Fruit fly (Drosophila melanogaster): ENCODE data around the gene Met75Ca.
A peak's percentile ranks its signal among the peaks of the same experiment; 100 is the strongest.

Gene Met75Ca

DNA sequence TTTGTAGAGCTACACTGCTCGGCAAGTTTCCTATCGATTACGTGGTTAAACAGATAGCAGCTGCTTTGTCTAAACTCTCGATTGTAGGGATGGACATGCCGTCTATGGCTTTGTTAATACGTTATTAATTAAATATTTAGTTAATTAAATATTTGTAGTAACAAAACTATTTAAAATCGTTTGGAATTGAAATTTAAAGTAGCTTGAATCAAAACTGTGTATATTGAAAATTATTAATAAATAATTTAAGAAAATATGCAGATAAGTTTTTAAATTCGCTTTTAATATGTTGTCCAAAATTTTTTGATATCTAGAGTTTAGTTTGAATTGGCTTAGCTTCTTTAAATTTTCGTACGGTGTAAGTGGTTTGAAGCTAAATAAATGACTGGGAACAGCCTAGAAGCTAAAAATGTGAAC, 11.2 kb downstream of the Met75Ca start, which contains the start of gene CG32196 (continued):
- peak; percentile 88 for TF ChIP-seq CG14710 (tag; optimal IDR thresholded peaks at IDR 0.05)
- TF ChIP-seq klu (GFP tag; IDR thresholded peaks at IDR 0.05): peak; percentile 81; the same call in 1 of the 2 replicates
- TF ChIP-seq usp (GFP tag; optimal IDR thresholded peaks at IDR 0.05): no peak
- peak; percentile 38 for TF ChIP-seq mam (GFP tag; optimal IDR thresholded peaks at IDR 0.05)
- peak; percentile 46 for TF ChIP-seq danr (GFP tag; IDR thresholded peaks at IDR 0.05)
- no peak for TF ChIP-seq gce (GFP tag; IDR thresholded peaks at IDR 0.05)
- peak; percentile 71 for TF ChIP-seq CG6272 (GFP tag; IDR thresholded peaks at IDR 0.05)
- no peak for TF ChIP-seq shn (GFP tag; optimal IDR thresholded peaks at IDR 0.05)
- peak; percentile 83 for TF ChIP-seq CG9727 (GFP tag; optimal IDR thresholded peaks at IDR 0.05)
- peak; percentile 78 for TF ChIP-seq run (tag; optimal IDR thresholded peaks at IDR 0.05)
- TF ChIP-seq CG10366 (GFP tag; IDR thresholded peaks at IDR 0.05): peak; percentile 82
- no peak; the same call in none of the 2 replicates for TF ChIP-seq Nf-YA (GFP tag; IDR thresholded peaks at IDR 0.05)
- TF ChIP-seq Fer3 (tag; optimal IDR thresholded peaks at IDR 0.05): peak; percentile 86
- TF ChIP-seq Abd-B (GFP tag; optimal IDR thresholded peaks at IDR 0.05): peak; percentile 77
- TF ChIP-seq CG7987 (GFP tag; optimal IDR thresholded peaks at IDR 0.05): peak; percentile 49
- no peak for TF ChIP-seq dan (GFP tag; IDR thresholded peaks at IDR 0.05)
- no peak for TF ChIP-seq maf-S (GFP tag; optimal IDR thresholded peaks at IDR 0.05)
- TF ChIP-seq CG2199 (GFP tag; IDR thresholded peaks at IDR 0.05): peak; percentile 83; the same call in 2 of the 3 replicates
- peak; percentile 29 for TF ChIP-seq CG4707 (GFP tag; optimal IDR thresholded peaks at IDR 0.05)
- TF ChIP-seq btn (GFP tag; optimal IDR thresholded peaks at IDR 0.05): no peak
- peak; percentile 51 for TF ChIP-seq wek (GFP tag; optimal IDR thresholded peaks at IDR 0.05)
- peak; percentile 89 for TF ChIP-seq fd96Cb (tag; optimal IDR thresholded peaks at IDR 0.05)
- TF ChIP-seq h (optimal IDR thresholded peaks at IDR 0.05): no peak
- peak; percentile 88 for TF ChIP-seq CG32532 (GFP tag; IDR thresholded peaks at IDR 0.05)
- peak; percentile 85 for TF ChIP-seq fd3F (GFP tag; optimal IDR thresholded peaks at IDR 0.05)
- TF ChIP-seq Mrtf (GFP tag; IDR thresholded peaks at IDR 0.05): peak; percentile 49; the same call in 1 of the 3 replicates
- TF ChIP-seq Deaf1 (tag; optimal IDR thresholded peaks at IDR 0.05): peak; percentile 72
- TF ChIP-seq CG11723 (GFP tag; optimal IDR thresholded peaks at IDR 0.05): peak; percentile 46
- no peak for TF ChIP-seq CG9609 (GFP tag; optimal IDR thresholded peaks at IDR 0.05)
- no peak for TF ChIP-seq tna (GFP tag; IDR thresholded peaks at IDR 0.05; ENCODE audit: partially characterized antibody)
- TF ChIP-seq psq (GFP tag; optimal IDR thresholded peaks at IDR 0.05): peak; percentile 47
- no peak for TF ChIP-seq CG17186 (GFP tag; optimal IDR thresholded peaks at IDR 0.05)
- TF ChIP-seq sens (GFP tag): peak; percentile 85
- no peak for TF ChIP-seq p53 (GFP tag; optimal IDR thresholded peaks at IDR 0.05)
- no peak for TF ChIP-seq CG12744 (GFP tag; optimal IDR thresholded peaks at IDR 0.05)
- TF ChIP-seq HLH4C (GFP tag; IDR thresholded peaks at IDR 0.05; ENCODE audit: partially characterized antibody): no peak
- TF ChIP-seq ab (GFP tag; optimal IDR thresholded peaks at IDR 0.05): no peak
- TF ChIP-seq GATAe (GFP tag; conservative IDR thresholded peaks at IDR 0.05): peak; percentile 63; the same call in 1 of the 2 replicates
- TF ChIP-seq CG31441 (GFP tag; IDR thresholded peaks at IDR 0.05): peak; percentile 90
- peak; percentile 23 for TF ChIP-seq fu2 (GFP tag; optimal IDR thresholded peaks at IDR 0.05)
- TF ChIP-seq CG8765 (GFP tag; IDR thresholded peaks at IDR 0.05): no peak; the same call in 1 of the 2 replicates
- peak; percentile 78 for TF ChIP-seq cas (GFP tag; IDR thresholded peaks at IDR 0.05)
- 0 out of 3 replicates have a peak, but pooled peaks have one; percentile 11 for TF ChIP-seq CG34224 (GFP tag; IDR thresholded peaks at IDR 0.05; ENCODE audit: partially characterized antibody)
- peak; percentile 89 for TF ChIP-seq Ptx1 (GFP tag; IDR thresholded peaks at IDR 0.05)
- peak; percentile 76 for TF ChIP-seq zen (tag; optimal IDR thresholded peaks at IDR 0.05)
- TF ChIP-seq CG12391 (tag; optimal IDR thresholded peaks at IDR 0.05): peak; percentile 93
- peak; percentile 92 for TF ChIP-seq slbo (GFP tag; IDR thresholded peaks at IDR 0.05)
- TF ChIP-seq pros (GFP tag; optimal IDR thresholded peaks at IDR 0.05): no peak
- TF ChIP-seq CG12299 (tag; optimal IDR thresholded peaks at IDR 0.05): peak; percentile 80
- TF ChIP-seq hb (GFP tag; IDR thresholded peaks at IDR 0.05; ENCODE audit: partially characterized antibody): no peak
- TF ChIP-seq CG11695 (GFP tag; IDR thresholded peaks at IDR 0.05): peak; percentile 86
- peak; percentile 62 for TF ChIP-seq CG5953 (GFP tag; IDR thresholded peaks at IDR 0.05)
